Fruit fly (Drosophila melanogaster): ENCODE measurements around the gene CG7084.

- no peak for TF ChIP-seq Rel (GFP tag; optimal IDR thresholded peaks at IDR 0.05)
- no peak for TF ChIP-seq Rel (tag; optimal IDR thresholded peaks at IDR 0.05)
- no peak for TF ChIP-seq br (GFP tag; optimal IDR thresholded peaks at IDR 0.05)
- no peak for TF ChIP-seq lola (GFP tag; optimal IDR thresholded peaks at IDR 0.05)
- TF ChIP-seq psq (GFP tag; optimal IDR thresholded peaks at IDR 0.05) = no peak
- no peak for TF ChIP-seq Hr83 (GFP tag; optimal IDR thresholded peaks at IDR 0.05; ENCODE audit: poor library complexity, severe bottlenecking)
- no peak for TF ChIP-seq OdsH (GFP tag; optimal IDR thresholded peaks at IDR 0.05)
- TF ChIP-seq dsf (GFP tag; optimal IDR thresholded peaks at IDR 0.05; ENCODE audit: borderline replicate concordance) = no peak
- TF ChIP-seq ey (GFP tag; optimal IDR thresholded peaks at IDR 0.05) = no peak
- TF ChIP-seq pan (optimal IDR thresholded peaks at IDR 0.05) = no peak
- TF ChIP-seq Abd-B (GFP tag; optimal IDR thresholded peaks at IDR 0.05) = no peak
Observed at dm6 chr3R:22341652-22342051, 43.0 kb downstream of the CG7084 start.
